Fruit fly (Drosophila melanogaster) whole organism, embryonic: ENCODE results near the gene CG42847.

ENCODE experiments used
- CG10209 ChIP-seq: fragments of 200-800 bp; sonication (Bioruptor generic); optimal IDR thresholded peaks from 3 replicates; lab custom pipeline; 2017; ENCODE audit warnings: missing biosample characterization, mild to moderate bottlenecking, missing genetic modification characterization, missing genetic modification reagents
- CG12104 ChIP-seq: fragments of 200-800 bp; sonication (Bioruptor generic); optimal IDR thresholded peaks from 3 replicates; lab custom pipeline; 2016; ENCODE audit warnings: missing biosample characterization, missing genetic modification characterization
- CG13287 ChIP-seq: fragments of 200-800 bp; sonication (Bioruptor generic); IDR thresholded peaks from 2 replicates; pipeline ENCODE4 v1.3.6; 2022; ENCODE audit warnings: missing biosample characterization, missing genetic modification characterization; ENCODE audit not compliant: partially characterized antibody
- CG15514 ChIP-seq: fragments of 200-800 bp; sonication (Bioruptor generic); optimal IDR thresholded peaks from 3 replicates; lab custom pipeline; 2017; ENCODE audit warnings: missing biosample characterization, missing genetic modification characterization, mild to moderate bottlenecking, moderate library complexity, missing genetic modification reagents
- CG15601 ChIP-seq: fragments of 200-800 bp; sonication (Bioruptor generic); optimal IDR thresholded peaks from 3 replicates; lab custom pipeline; 2019; ENCODE audit warnings: missing biosample characterization, mild to moderate bottlenecking, missing genetic modification characterization, moderate library complexity
- CG1602 ChIP-seq: fragments of 200-800 bp; sonication (Bioruptor generic); optimal IDR thresholded peaks from 3 replicates; lab custom pipeline; 2016; ENCODE audit warnings: missing biosample characterization, missing genetic modification characterization
- CG16779 ChIP-seq: fragments of 200-800 bp; sonication (Bioruptor generic); IDR thresholded peaks from 2 replicates; pipeline ENCODE4 v1.3.6; 2022; ENCODE audit warnings: missing biosample characterization, missing genetic modification characterization
- CG1832 ChIP-seq: fragments of 200-800 bp; sonication (Bioruptor generic); optimal IDR thresholded peaks from 2 replicates; lab custom pipeline; 2017; ENCODE audit warnings: missing biosample characterization, mild to moderate bottlenecking, missing genetic modification characterization, inconsistent platforms
- CG18476 ChIP-seq: fragments of 200-800 bp; sonication (Bioruptor generic); optimal IDR thresholded peaks from 2 replicates; lab custom pipeline; 2016; ENCODE audit warnings: missing biosample characterization, mild to moderate bottlenecking, missing genetic modification characterization
- CG2129 ChIP-seq: fragments of 200-800 bp; sonication (Bioruptor generic); IDR thresholded peaks from 2 replicates; pipeline ENCODE4 v1.3.6; 2022; ENCODE audit warnings: missing biosample characterization, missing genetic modification characterization; ENCODE audit not compliant: partially characterized antibody
- CG2199 ChIP-seq: fragments of 200-800 bp; sonication (Bioruptor generic); IDR thresholded peaks from 3 replicates; pipeline ENCODE4 v1.3.6; 2022; ENCODE audit warnings: missing biosample characterization, missing genetic modification characterization
- CG2678 ChIP-seq: fragments of 200-800 bp; sonication (Bioruptor generic); optimal IDR thresholded peaks from 3 replicates; lab custom pipeline; 2019; ENCODE audit warnings: missing biosample characterization, mild to moderate bottlenecking, missing genetic modification characterization, moderate library complexity
- CG3065 ChIP-seq: fragments of 200-800 bp; sonication (Bioruptor generic); optimal IDR thresholded peaks from 2 replicates; lab custom pipeline; 2016; ENCODE audit warnings: missing biosample characterization, missing genetic modification characterization
- CG31224 ChIP-seq: fragments of 200-800 bp; sonication (Bioruptor generic); IDR thresholded peaks from 2 replicates; pipeline ENCODE4 v1.3.6; 2022; ENCODE audit warnings: missing biosample characterization, missing genetic modification characterization
- CG32767 ChIP-seq: fragments of 200-800 bp; sonication (Bioruptor generic); IDR thresholded peaks from 2 replicates; pipeline ENCODE4 v1.3.6; 2022; ENCODE audit warnings: missing biosample characterization, missing genetic modification characterization
- CG32772 ChIP-seq: fragments of 200-800 bp; sonication (Bioruptor generic); IDR thresholded peaks from 2 replicates; pipeline ENCODE4 v1.3.6; 2022; ENCODE audit warnings: missing biosample characterization, missing genetic modification characterization
- CG3726 ChIP-seq: fragments of 200-800 bp; sonication (Bioruptor generic); IDR thresholded peaks from 3 replicates; pipeline ENCODE4, ENCODE4 v1.3.6; 2022; ENCODE audit warnings: missing biosample characterization, missing genetic modification characterization
- CG4424 ChIP-seq: fragments of 200-800 bp; sonication (Bioruptor generic); optimal IDR thresholded peaks from 3 replicates; lab custom pipeline; 2016; ENCODE audit warnings: missing biosample characterization, missing genetic modification characterization
- CG5180 ChIP-seq: fragments of 200-800 bp; sonication (Bioruptor generic); optimal IDR thresholded peaks from 3 replicates; lab custom pipeline; 2017; ENCODE audit warnings: missing biosample characterization, missing genetic modification characterization, mild to moderate bottlenecking, moderate library complexity, missing genetic modification reagents
- CG6791 ChIP-seq: fragments of 200-800 bp; sonication (Bioruptor generic); IDR thresholded peaks from 3 replicates; pipeline ENCODE4 v1.3.6; 2022; ENCODE audit warnings: missing biosample characterization, missing genetic modification characterization; ENCODE audit not compliant: partially characterized antibody
- CG8281 ChIP-seq: fragments of 200-800 bp; sonication (Bioruptor generic); optimal IDR thresholded peaks from 2 replicates; lab custom pipeline; 2018; ENCODE audit warnings: missing biosample characterization, mild to moderate bottlenecking, missing genetic modification characterization, moderate library complexity
- CG8290 ChIP-seq, 3 experiments: fragments of 200-800 bp; sonication (Bioruptor generic); optimal IDR thresholded peaks; 2 replicates each; lab custom pipeline; 2016 to 2019; ENCODE audit warnings: missing biosample characterization in 3 of 3, missing genetic modification characterization in 3 of 3, mild to moderate bottlenecking in 2 of 3, moderate library complexity in 1 of 3
- CG9876 ChIP-seq: fragments of 200-800 bp; sonication (Bioruptor generic); optimal IDR thresholded peaks from 2 replicates; lab custom pipeline; 2016; ENCODE audit warnings: missing biosample characterization, missing genetic modification characterization
- Fer1 ChIP-seq: fragments of 200-800 bp; sonication (Bioruptor generic); optimal IDR thresholded peaks from 2 replicates; lab custom pipeline; 2017; ENCODE audit warnings: missing biosample characterization, mild to moderate bottlenecking, missing genetic modification characterization
- NC2β ChIP-seq: fragments of 200-800 bp; sonication (Bioruptor generic); optimal IDR thresholded peaks from 2 replicates; lab custom pipeline; 2016; ENCODE audit warnings: missing biosample characterization, missing genetic modification characterization
- NFAT ChIP-seq: fragments of 200-800 bp; sonication (Bioruptor generic); IDR thresholded peaks from 2 replicates; pipeline ENCODE4 v1.3.6; 2022; ENCODE audit warnings: missing biosample characterization, missing genetic modification characterization
- Neu2 ChIP-seq: fragments of 200-800 bp; sonication (Bioruptor generic); optimal IDR thresholded peaks from 3 replicates; lab custom pipeline; 2016; ENCODE audit warnings: missing biosample characterization, missing genetic modification characterization, borderline replicate concordance
- Rfx ChIP-seq: fragments of 200-800 bp; sonication (Bioruptor generic); IDR thresholded peaks from 2 replicates; pipeline ENCODE4 v1.3.6; 2022; ENCODE audit warnings: missing biosample characterization, missing genetic modification characterization
- Sry-β ChIP-seq: fragments of 200-800 bp; sonication (Bioruptor generic); optimal IDR thresholded peaks from 2 replicates; lab custom pipeline; 2018; ENCODE audit warnings: missing biosample characterization, mild to moderate bottlenecking, missing genetic modification characterization, moderate library complexity
- Usf ChIP-seq: fragments of 200-800 bp; sonication (Bioruptor generic); optimal IDR thresholded peaks from 2 replicates; lab custom pipeline; 2017; ENCODE audit warnings: missing genotype, missing biosample characterization, missing genetic modification characterization
- ara ChIP-seq: fragments of 200-800 bp; sonication (Bioruptor generic); IDR thresholded peaks from 2 replicates; pipeline ENCODE4 v1.3.6; 2022; ENCODE audit warnings: missing biosample characterization, missing genetic modification characterization
- cas ChIP-seq: fragments of 200-800 bp; sonication (Bioruptor generic); IDR thresholded peaks from 2 replicates; pipeline ENCODE4 v1.3.6; 2022; ENCODE audit warnings: missing biosample characterization, missing genetic modification characterization
- cg ChIP-seq: fragments of 200-800 bp; sonication (Bioruptor generic); optimal IDR thresholded peaks from 3 replicates; lab custom pipeline; 2019; ENCODE audit warnings: missing biosample characterization, mild to moderate bottlenecking, missing genetic modification characterization, moderate library complexity
- chn ChIP-seq: fragments of 200-800 bp; sonication (Bioruptor generic); optimal IDR thresholded peaks from 2 replicates; lab custom pipeline; 2016; ENCODE audit warnings: missing biosample characterization, missing genetic modification characterization
- crol ChIP-seq: fragments of 200-800 bp; sonication (Bioruptor generic); IDR thresholded peaks from 2 replicates; pipeline ENCODE4 v1.3.6; 2022; ENCODE audit warnings: missing biosample characterization, missing genetic modification characterization
- dpn ChIP-seq, 2 experiments: fragments of 200-800 bp; sonication (Bioruptor generic); optimal IDR thresholded peaks; 3 replicates each; lab custom pipeline; 2016; ENCODE audit warnings: missing biosample characterization in 2 of 2, missing genetic modification characterization in 2 of 2
- fd102C ChIP-seq: fragments of 200-800 bp; sonication (Bioruptor generic); optimal IDR thresholded peaks from 2 replicates; lab custom pipeline; 2018; ENCODE audit warnings: missing biosample characterization, mild to moderate bottlenecking, missing genetic modification characterization, moderate library complexity
- grau ChIP-seq: fragments of 200-800 bp; optimal IDR thresholded peaks from 3 replicates; lab custom pipeline; 2019; ENCODE audit warnings: missing biosample characterization, mild to moderate bottlenecking, missing genetic modification characterization, moderate library complexity
- gsb-n ChIP-seq: fragments of 200-800 bp; sonication (Bioruptor generic); optimal IDR thresholded peaks from 3 replicates; lab custom pipeline; 2018; ENCODE audit warnings: missing biosample characterization, mild to moderate bottlenecking, missing genetic modification characterization
- hb ChIP-seq: fragments of 200-800 bp; sonication (Bioruptor generic); IDR thresholded peaks from 3 replicates; pipeline ENCODE4 v1.3.6; 2022; ENCODE audit warnings: missing biosample characterization, missing genetic modification characterization; ENCODE audit not compliant: partially characterized antibody
- kay ChIP-seq: fragments of 200-800 bp; sonication (Bioruptor generic); optimal IDR thresholded peaks from 2 replicates; lab custom pipeline; 2016; ENCODE audit warnings: missing biosample characterization, missing genetic modification characterization
- knrl ChIP-seq: fragments of 200-800 bp; sonication (Bioruptor generic); IDR thresholded peaks from 3 replicates; pipeline ENCODE4 v1.3.6; 2022; ENCODE audit warnings: missing biosample characterization, missing genetic modification characterization; ENCODE audit not compliant: partially characterized antibody
- mam ChIP-seq: fragments of 200-800 bp; sonication (Bioruptor generic); optimal IDR thresholded peaks from 3 replicates; lab custom pipeline; 2016; ENCODE audit warnings: missing biosample characterization, missing genetic modification characterization
- mirr ChIP-seq: fragments of 200-800 bp; sonication (Bioruptor generic); optimal IDR thresholded peaks from 3 replicates; lab custom pipeline; 2018; ENCODE audit warnings: missing biosample characterization, mild to moderate bottlenecking, missing genetic modification characterization
- prd ChIP-seq, 3 experiments: fragments of >200 bp in 2 of 3; fragments of 200-800 bp in 1 of 3; sonication (Bioruptor generic) in 1 of 3; optimal IDR thresholded peaks in 2 of 3; IDR thresholded peaks in 1 of 3; 2 replicates in 2 of 3; 3 replicates in 1 of 3; pipeline versions ENCODE4 v1.3.6 to Lab custom; 2017 to 2022; ENCODE audit warnings: missing biosample characterization in 1 of 3, missing genetic modification characterization in 1 of 3
- rib ChIP-seq: fragments of 200-800 bp; sonication (Bioruptor generic); IDR thresholded peaks from 2 replicates; pipeline ENCODE4 v1.3.6; 2022; ENCODE audit warnings: missing biosample characterization, missing genetic modification characterization
- stwl ChIP-seq: fragments of 200-800 bp; sonication (Bioruptor generic); optimal IDR thresholded peaks from 3 replicates; lab custom pipeline; 2018; ENCODE audit warnings: missing biosample characterization, mild to moderate bottlenecking, missing genetic modification characterization, moderate library complexity
- tio ChIP-seq: fragments of 200-800 bp; sonication (Bioruptor generic); optimal IDR thresholded peaks from 2 replicates; lab custom pipeline; 2017; ENCODE audit warnings: missing biosample characterization, missing genetic modification characterization, inconsistent platforms
- toy ChIP-seq: fragments of 200-800 bp; sonication (Bioruptor generic); IDR thresholded peaks from 2 replicates; pipeline ENCODE4 v1.3.6; 2022; ENCODE audit warnings: missing biosample characterization, missing genetic modification characterization
- tx ChIP-seq: fragments of 200-800 bp; sonication (Bioruptor generic); optimal IDR thresholded peaks from 2 replicates; lab custom pipeline; 2016; ENCODE audit warnings: missing biosample characterization, missing genetic modification characterization

CG42847 gene

DNA sequence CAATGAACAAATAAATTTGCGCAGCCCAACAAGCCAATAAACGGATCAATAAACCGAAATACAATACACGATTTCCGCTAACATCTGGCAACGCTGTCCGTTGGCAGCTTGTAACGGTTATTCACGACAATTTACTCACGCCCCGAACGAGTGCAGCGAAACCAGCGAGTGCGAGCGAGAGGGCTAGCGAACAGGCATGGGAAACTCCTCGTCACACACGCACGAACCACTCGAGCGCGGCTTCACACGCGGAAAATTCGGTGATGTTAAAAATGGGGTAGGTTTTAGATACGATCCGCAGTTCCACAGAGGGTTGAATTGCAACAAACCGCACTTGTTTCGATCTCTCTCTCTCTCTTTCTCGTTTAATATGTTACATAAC is 32.4 kb downstream of the CG42847 start (continued):
- TF ChIP-seq CG1832 = peak; percentile 77
- no peak for TF ChIP-seq hb
- TF ChIP-seq gsb-n (tag; lab: Kevin White, UChicago) = peak; percentile 46
- no peak for TF ChIP-seq prd (optimal IDR thresholded peaks at IDR 0.05; lab: Kevin White, UChicago)
- TF ChIP-seq prd (GFP tag; IDR thresholded peaks at IDR 0.05; lab: Robert Waterston, UW) = no peak
- no peak for TF ChIP-seq mirr (GFP tag; lab: Kevin White, UChicago)
- TF ChIP-seq CG15514 (GFP tag; lab: Kevin White, UChicago) = no peak
- no peak for TF ChIP-seq chn (GFP tag; lab: Kevin White, UChicago)
- no peak for TF ChIP-seq rib (GFP tag; lab: Robert Waterston, UW)
- TF ChIP-seq CG1602 (GFP tag; lab: Kevin White, UChicago) = no peak
- no peak for TF ChIP-seq cas
- TF ChIP-seq CG2678 (tag; lab: Kevin White, UChicago) = no peak
- no peak for TF ChIP-seq CG15601
- TF ChIP-seq ara (GFP tag; lab: Robert Waterston, UW) = no peak
- TF ChIP-seq NC2β (GFP tag; lab: Kevin White, UChicago) = no peak
- peak; percentile 30; the same call in 1 of the 2 replicates for TF ChIP-seq CG13287 (GFP tag; lab: Robert Waterston, UW)
- TF ChIP-seq grau (tag; lab: Kevin White, UChicago) = no peak
- peak; percentile 61 for TF ChIP-seq CG8290 (GFP tag; optimal IDR thresholded peaks at IDR 0.05; lab: Kevin White, UChicago)
- no peak for TF ChIP-seq CG8290 (tag; optimal IDR thresholded peaks at IDR 0.05; lab: Kevin White, UChicago)
- peak; percentile 64 for TF ChIP-seq stwl (tag; lab: Kevin White, UChicago)
- TF ChIP-seq Usf (GFP tag; lab: Kevin White, UChicago) = no peak
- no peak for TF ChIP-seq CG12104 (GFP tag; lab: Kevin White, UChicago)
- TF ChIP-seq kay (GFP tag; lab: Kevin White, UChicago) = no peak
- TF ChIP-seq CG6791 (GFP tag; lab: Robert Waterston, UW) = no peak
- no peak for TF ChIP-seq fd102C (GFP tag; lab: Kevin White, UChicago)
- TF ChIP-seq CG8281 = no peak
- no peak for TF ChIP-seq toy (GFP tag; lab: Robert Waterston, UW)
- TF ChIP-seq dpn (GFP tag; optimal IDR thresholded peaks at IDR 0.05; lab: Kevin White, UChicago) = no peak
- TF ChIP-seq CG2199 (GFP tag; lab: Robert Waterston, UW) = peak; percentile 65; the same call in 2 of the 3 replicates
- TF ChIP-seq tio (GFP tag; lab: Kevin White, UChicago) = no peak
- no peak for TF ChIP-seq Rfx (GFP tag; lab: Robert Waterston, UW)
- no peak for TF ChIP-seq cg (GFP tag; lab: Kevin White, UChicago)
- no peak for TF ChIP-seq CG32772 (GFP tag; lab: Robert Waterston, UW)
- TF ChIP-seq CG3065 (GFP tag; lab: Kevin White, UChicago) = no peak
- TF ChIP-seq CG31224 (GFP tag; lab: Robert Waterston, UW) = no peak
- TF ChIP-seq CG2129 (GFP tag; lab: Robert Waterston, UW) = no peak
- TF ChIP-seq mam = no peak
- TF ChIP-seq Neu2 (GFP tag; lab: Kevin White, UChicago) = no peak
- no peak for TF ChIP-seq NFAT (GFP tag; lab: Robert Waterston, UW)
- TF ChIP-seq CG18476 = no peak
- no peak for TF ChIP-seq CG10209 (GFP tag; lab: Kevin White, UChicago)
- TF ChIP-seq tx (GFP tag; lab: Kevin White, UChicago) = no peak
- TF ChIP-seq CG4424 = no peak
- no peak for TF ChIP-seq Sry-β (GFP tag; lab: Kevin White, UChicago)
- no peak for TF ChIP-seq CG3726 (GFP tag; lab: Robert Waterston, UW)
- TF ChIP-seq knrl (GFP tag; lab: Robert Waterston, UW) = peak; percentile 44; the same call in 1 of the 3 replicates
- TF ChIP-seq CG16779 (GFP tag; lab: Robert Waterston, UW) = no peak
- TF ChIP-seq CG5180 (GFP tag; lab: Kevin White, UChicago) = no peak
- no peak for TF ChIP-seq CG9876 (GFP tag; lab: Kevin White, UChicago)
- no peak for TF ChIP-seq CG32767 (GFP tag; lab: Robert Waterston, UW)
- TF ChIP-seq Fer1 (GFP tag; lab: Kevin White, UChicago) = no peak
- no peak for TF ChIP-seq crol (GFP tag; lab: Robert Waterston, UW)
